Fruit fly (Drosophila melanogaster) whole organism, adult: ENCODE results near the gene CG12375.

Experiments used
- CG12768 ChIP-seq: fragments of 200-800 bp; sonication (Bioruptor generic); optimal IDR thresholded peaks from 2 replicates; lab custom pipeline; 2017; ENCODE audit warnings: missing biosample characterization, missing genetic modification characterization, mild to moderate bottlenecking, moderate library complexity, missing genetic modification reagents
- CG1620 ChIP-seq: fragments of 200-800 bp; sonication (Bioruptor generic); optimal IDR thresholded peaks from 2 replicates; lab custom pipeline; 2016; ENCODE audit warnings: missing biosample characterization, missing genetic modification characterization
- CG7101 ChIP-seq: fragments of 200-800 bp; sonication (Bioruptor generic); optimal IDR thresholded peaks from 2 replicates; lab custom pipeline; 2018; ENCODE audit warnings: missing biosample characterization, mild to moderate bottlenecking, missing genetic modification characterization, moderate library complexity

- no peak for TF ChIP-seq CG7101 (tag; lab: Kevin White, UChicago)
- TF ChIP-seq CG1620: no peak
- TF ChIP-seq CG12768 (GFP tag; lab: Kevin White, UChicago): no peak
Measured at dm6 chr2L:8087468-8087789, 39.3 kb downstream of the CG12375 start.
